Worm (Caenorhabditis elegans): ENCODE results near the gene E02H1.5.
A peak's percentile ranks its signal among the peaks of the same experiment; 100 is the strongest.

E02H1.5 gene

DNA sequence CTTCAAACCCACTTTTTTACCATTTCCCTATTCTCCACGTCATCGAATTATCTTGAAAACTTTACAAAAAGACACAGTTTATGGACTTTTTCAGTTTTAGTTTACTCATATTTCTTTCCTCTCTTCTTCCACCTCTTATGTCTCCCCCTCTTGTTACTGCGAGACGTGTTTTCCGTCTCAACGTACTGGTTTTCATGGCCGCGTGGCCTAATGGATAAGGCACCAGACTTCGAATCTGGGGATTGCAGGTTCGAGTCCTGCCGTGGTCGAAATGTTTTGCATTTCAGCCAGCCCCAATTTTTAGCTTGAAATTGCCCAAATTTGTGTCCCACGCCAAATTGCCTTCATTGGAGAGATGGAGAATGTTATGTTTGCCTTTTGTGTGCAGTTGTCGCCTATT lies 29.0 kb upstream of the E02H1.5 start:
- TF ChIP-seq ceh-62 (tag; optimal IDR thresholded peaks at IDR 0.05) (no peak), Y105C5A.15 (GFP tag; IDR thresholded peaks at IDR 0.05) (peak; percentile 79; the same call in 1 of the 2 replicates), nhr-10 (tag; optimal IDR thresholded peaks at IDR 0.05) (no peak), hlh-30 (tag; optimal IDR thresholded peaks at IDR 0.05; ENCODE audit: insufficient read depth) (peak; percentile 54), egl-43 (GFP tag; IDR thresholded peaks at IDR 0.05) (peak; percentile 96), php-3 (GFP tag; IDR thresholded peaks at IDR 0.05) (peak; percentile 69; the same call in 1 of the 2 replicates), dve-1 (tag; optimal IDR thresholded peaks at IDR 0.05; ENCODE audit: insufficient read depth) (peak; percentile 41), lin-1 (GFP tag; IDR thresholded peaks at IDR 0.05) (peak; percentile 83), aly-2 (tag; optimal IDR thresholded peaks at IDR 0.05) (peak; percentile 39), zip-2 (tag; optimal IDR thresholded peaks at IDR 0.05) (no peak), zip-11 (GFP tag; IDR thresholded peaks at IDR 0.05) (0 out of 2 replicates have a peak, but pooled peaks have one; percentile 42), spr-3 (GFP tag; optimal IDR thresholded peaks at IDR 0.05) (peak; percentile 71), T26A8.4 (GFP tag; IDR thresholded peaks at IDR 0.05) (peak; percentile 65; the same call in 1 of the 2 replicates), nhr-111 (GFP tag; optimal IDR thresholded peaks at IDR 0.05) (peak; percentile 67), F49E8.2 (tag; optimal IDR thresholded peaks at IDR 0.05; ENCODE audit: borderline replicate concordance) (peak; percentile 1), vab-7 (GFP tag; IDR thresholded peaks at IDR 0.05) (peak; percentile 92), dpl-1 (GFP tag; optimal IDR thresholded peaks at IDR 0.05) (peak; percentile 20), mep-1 (tag; optimal IDR thresholded peaks at IDR 0.05) (peak; percentile 64), snpc-1.2 (GFP tag; IDR thresholded peaks at IDR 0.05) (peak; percentile 73), dmd-8 (GFP tag; IDR thresholded peaks at IDR 0.05) (peak; percentile 93), nhr-41 (GFP tag; IDR thresholded peaks at IDR 0.05) (peak; percentile 82; the same call in 1 of the 2 replicates), hmg-1.1 (GFP tag; IDR thresholded peaks at IDR 0.05) (peak; percentile 82), rbr-2 (tag; optimal IDR thresholded peaks at IDR 0.05) (peak; percentile 50), zag-1 (tag; optimal IDR thresholded peaks at IDR 0.05) (no peak), nhr-28 (tag; optimal IDR thresholded peaks at IDR 0.05) (peak; percentile 29), spr-1 (tag; optimal IDR thresholded peaks at IDR 0.05) (peak; percentile 70), R02D3.7 (tag; optimal IDR thresholded peaks at IDR 0.05) (no peak), F37D6.2 (tag; optimal IDR thresholded peaks at IDR 0.05) (no peak), D1046.2 (GFP tag; IDR thresholded peaks at IDR 0.05) (peak; percentile 85), nhr-25 (tag; optimal IDR thresholded peaks at IDR 0.05; ENCODE audit: borderline replicate concordance, insufficient read depth) (no peak), lsy-2 (tag; optimal IDR thresholded peaks at IDR 0.05) (peak in 1 of 2 experiments; percentile 29), jun-1 (tag; optimal IDR thresholded peaks at IDR 0.05) (no peak), daf-16 (GFP tag; optimal IDR thresholded peaks at IDR 0.05) (peak in 1 of 2 experiments; percentile 79), daf-16 (tag; optimal IDR thresholded peaks at IDR 0.05) (peak; percentile 45), unc-130 (GFP tag; optimal IDR thresholded peaks at IDR 0.05) (peak; percentile 63), daf-8 (GFP tag; IDR thresholded peaks at IDR 0.05) (no peak), ceh-32 (tag; optimal IDR thresholded peaks at IDR 0.05; ENCODE audit: poor library complexity) (no peak), daf-12 (tag; optimal IDR thresholded peaks at IDR 0.05) (no peak), hif-1 (tag; optimal IDR thresholded peaks at IDR 0.05) (peak in 1 of 2 experiments; percentile 38), mxl-3 (GFP tag; optimal IDR thresholded peaks at IDR 0.05) (peak; percentile 64), F44E2.7 (GFP tag; IDR thresholded peaks at IDR 0.05) (peak; percentile 85; the same call in 1 of the 2 replicates), skn-1 (tag; optimal IDR thresholded peaks at IDR 0.05) (no peak), fkh-10 (GFP tag; optimal IDR thresholded peaks at IDR 0.05) (no peak), sdz-12 (GFP tag; optimal IDR thresholded peaks at IDR 0.05) (peak; percentile 69), gei-8 (GFP tag; optimal IDR thresholded peaks at IDR 0.05) (peak; percentile 53), ZK337.2 (GFP tag; IDR thresholded peaks at IDR 0.05) (peak; percentile 70), lin-13 (GFP tag; optimal IDR thresholded peaks at IDR 0.05) (peak; percentile 5), ceh-20 (GFP tag; IDR thresholded peaks at IDR 0.05) (peak; percentile 76; the same call in 1 of the 2 replicates), nhr-77 (tag; optimal IDR thresholded peaks at IDR 0.05) (no peak), mdl-1 (tag; optimal IDR thresholded peaks at IDR 0.05) (no peak), mxl-2 (GFP tag; conservative IDR thresholded peaks at IDR 0.05) (peak; percentile 69; the same call in 1 of the 2 replicates)

All from whole organism, L4 larva.